Worm (Caenorhabditis elegans): ENCODE data around the gene phf-10.
A peak's percentile ranks its signal among the peaks of the same experiment; 100 is the strongest.

phf-10 gene

DNA sequence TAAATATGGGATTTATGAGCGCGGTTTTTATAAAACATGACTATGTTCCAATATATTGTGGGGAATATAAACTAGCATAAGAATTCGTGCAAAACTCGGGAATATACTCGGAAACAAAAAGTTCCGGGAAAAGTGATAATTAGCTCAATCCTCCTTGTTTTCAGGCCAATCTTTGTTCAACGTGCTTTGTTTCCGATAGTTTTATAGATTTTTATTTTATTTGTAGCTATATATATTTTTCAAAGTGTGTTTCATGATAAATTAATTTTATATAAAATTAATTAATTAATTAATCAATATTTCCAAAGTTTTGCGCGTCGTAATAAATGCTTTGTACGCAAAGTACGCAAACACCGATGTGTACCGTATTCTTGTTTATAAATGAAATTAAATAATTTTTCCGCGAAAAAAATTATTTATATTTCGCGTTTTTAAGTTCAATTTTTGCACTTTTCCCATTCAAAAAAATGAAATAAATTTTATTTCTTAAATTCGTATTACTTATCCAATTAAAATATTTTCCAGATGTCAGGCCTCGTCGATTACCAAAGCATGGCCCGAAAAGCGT lies 13.9 kb downstream of the phf-10 start, which contains the start of gene F33E11.2:
TSS of gene F33E11.2 (plus strand) at position 524 of the 568 bp plus-strand sequence.
- TF ChIP-seq M03D4.4 (tag; optimal IDR thresholded peaks at IDR 0.05) (no peak), cnd-1 (tag; optimal IDR thresholded peaks at IDR 0.05) (no peak)

DNA sequence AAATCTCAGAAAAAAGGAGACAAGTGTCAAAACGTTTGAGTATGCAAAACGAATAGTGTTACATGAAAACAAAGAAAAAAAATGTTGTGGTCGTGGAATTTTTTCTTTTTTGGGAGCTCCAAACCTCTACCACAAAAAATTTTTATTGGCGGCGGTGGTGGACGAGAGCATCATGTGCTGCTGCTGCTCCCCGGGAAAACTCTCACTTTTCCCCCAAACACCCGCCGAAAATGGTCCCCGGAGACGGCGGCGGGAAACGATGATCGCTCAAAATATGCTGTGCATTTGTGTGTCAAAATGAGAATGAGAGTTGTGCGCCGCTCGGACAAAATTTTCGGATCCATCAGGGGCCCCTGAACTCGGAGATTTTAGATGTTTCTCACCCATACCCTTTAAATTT lies 15.6 kb downstream of the phf-10 start:
- TF ChIP-seq unc-39 (tag; optimal IDR thresholded peaks at IDR 0.05) = no peak
- no peak for TF ChIP-seq snpc-4 (tag; optimal IDR thresholded peaks at IDR 0.05)
- no peak for TF ChIP-seq ceh-39 (tag; optimal IDR thresholded peaks at IDR 0.05)
- TF ChIP-seq ztf-11 (tag; optimal IDR thresholded peaks at IDR 0.05) = no peak
- TF ChIP-seq bed-3 (GFP tag; optimal IDR thresholded peaks at IDR 0.05) = no peak
- TF ChIP-seq nhr-76 (tag; optimal IDR thresholded peaks at IDR 0.05) = no peak
- TF ChIP-seq nhr-12 (tag; optimal IDR thresholded peaks at IDR 0.05) = no peak
- TF ChIP-seq cnd-1 (tag; optimal IDR thresholded peaks at IDR 0.05) = no peak
- no peak for TF ChIP-seq nhr-2 (tag; optimal IDR thresholded peaks at IDR 0.05)
- no peak for TF ChIP-seq ham-2 (GFP tag; optimal IDR thresholded peaks at IDR 0.05)
- TF ChIP-seq ces-1 (GFP tag; optimal IDR thresholded peaks at IDR 0.05) = no peak
- TF ChIP-seq flh-1 (GFP tag; optimal IDR thresholded peaks at IDR 0.05) = no peak
- no peak for TF ChIP-seq nhr-237 (tag; optimal IDR thresholded peaks at IDR 0.05)
- no peak for TF ChIP-seq ceh-43 (GFP tag; optimal IDR thresholded peaks at IDR 0.05)
- no peak for TF ChIP-seq drap-1 (GFP tag; optimal IDR thresholded peaks at IDR 0.05)

DNA sequence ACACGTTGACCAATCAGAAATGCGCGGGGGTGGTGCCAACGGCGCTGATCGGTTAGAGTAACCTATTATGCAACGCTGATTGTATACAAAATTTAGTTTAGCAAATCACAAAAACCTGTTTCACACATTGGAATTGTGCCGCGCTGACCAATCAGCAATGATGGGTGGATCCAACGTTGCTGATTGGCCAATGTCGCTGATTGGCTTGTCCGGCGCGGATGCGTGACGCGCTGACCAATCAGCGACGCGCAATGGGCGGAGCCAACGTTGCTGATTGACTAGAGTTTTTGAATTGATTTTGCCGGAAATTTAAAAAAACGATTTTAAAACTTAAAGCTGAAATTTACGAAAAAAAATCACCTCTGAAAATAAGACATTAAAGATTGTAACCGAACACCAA lies 26.1 kb downstream of the phf-10 start:
- TF ChIP-seq nhr-28 (tag; optimal IDR thresholded peaks at IDR 0.05) (no peak), zip-8 (tag; optimal IDR thresholded peaks at IDR 0.05) (no peak), ceh-43 (GFP tag; optimal IDR thresholded peaks at IDR 0.05) (no peak), flh-1 (GFP tag; optimal IDR thresholded peaks at IDR 0.05) (no peak), ceh-39 (tag; optimal IDR thresholded peaks at IDR 0.05) (no peak), nhr-76 (tag; optimal IDR thresholded peaks at IDR 0.05) (no peak), nhr-2 (tag; optimal IDR thresholded peaks at IDR 0.05) (no peak), ceh-83 (GFP tag; optimal IDR thresholded peaks at IDR 0.05) (no peak), mep-1 (tag; optimal IDR thresholded peaks at IDR 0.05) (no peak), unc-39 (tag; optimal IDR thresholded peaks at IDR 0.05) (no peak), lin-13 (tag; optimal IDR thresholded peaks at IDR 0.05) (no peak), hlh-1 (tag; optimal IDR thresholded peaks at IDR 0.05) (no peak)

DNA sequence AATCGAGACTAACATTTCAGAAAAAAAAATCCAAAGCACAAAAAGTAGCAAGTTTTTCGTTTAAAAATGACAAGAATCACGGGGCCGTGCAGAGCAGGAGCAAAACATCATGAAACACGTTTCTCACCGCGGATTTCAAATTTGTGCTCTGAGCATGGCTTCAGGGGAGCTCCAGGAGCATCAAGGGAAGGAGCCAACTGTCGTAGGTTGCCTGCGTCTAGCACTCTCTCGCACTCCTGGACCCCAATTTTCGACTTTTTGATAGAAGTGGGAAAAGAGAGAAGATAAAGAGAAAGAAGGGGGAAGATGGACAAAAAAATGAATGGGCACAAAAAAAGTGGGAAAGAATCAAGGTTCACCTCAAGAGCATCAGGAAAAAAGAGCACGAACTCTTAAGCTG lies 26.6 kb downstream of the phf-10 start:
- TF ChIP-seq hlh-1 (tag; optimal IDR thresholded peaks at IDR 0.05) (peak; percentile 84), unc-120 (tag; optimal IDR thresholded peaks at IDR 0.05; ENCODE audit: poor library complexity, severe bottlenecking) (peak; percentile 71), pha-4 (tag; optimal IDR thresholded peaks at IDR 0.05) (no peak), unc-62 (GFP tag; optimal IDR thresholded peaks at IDR 0.05) (peak; percentile 10), M03D4.4 (tag; optimal IDR thresholded peaks at IDR 0.05) (no peak), lsy-2 (tag; optimal IDR thresholded peaks at IDR 0.05) (no peak), ces-1 (GFP tag; optimal IDR thresholded peaks at IDR 0.05) (no peak)

DNA sequence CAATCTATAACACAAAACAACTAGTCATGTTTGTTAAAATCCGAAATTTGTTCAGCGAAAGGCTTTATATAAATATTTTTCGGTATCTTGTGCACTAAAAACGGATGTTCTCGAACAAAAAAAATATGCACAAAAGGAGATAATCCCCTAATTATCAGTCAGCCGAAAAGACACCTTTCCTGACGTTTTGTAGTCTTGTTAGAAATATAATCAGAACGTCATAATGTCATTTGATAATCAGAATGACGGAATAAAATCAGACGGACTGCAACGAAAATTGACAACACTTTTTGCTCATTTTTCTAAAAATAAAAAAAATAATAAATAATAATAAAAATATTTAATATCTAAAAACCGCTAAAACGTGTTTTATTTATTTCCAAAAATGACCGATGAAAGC lies 27.4 kb downstream of the phf-10 start:
- TF ChIP-seq tbx-8 (GFP tag; optimal IDR thresholded peaks at IDR 0.05) (no peak), elt-3 (tag; optimal IDR thresholded peaks at IDR 0.05) (no peak), elt-1 (tag; optimal IDR thresholded peaks at IDR 0.05; ENCODE audit: borderline replicate concordance, insufficient read depth) (no peak), bed-3 (GFP tag; optimal IDR thresholded peaks at IDR 0.05) (no peak), M03D4.4 (tag; optimal IDR thresholded peaks at IDR 0.05) (no peak), mls-2 (tag; optimal IDR thresholded peaks at IDR 0.05) (no peak), ceh-39 (tag; optimal IDR thresholded peaks at IDR 0.05) (no peak), unc-39 (tag; optimal IDR thresholded peaks at IDR 0.05) (no peak), nhr-12 (tag; optimal IDR thresholded peaks at IDR 0.05) (no peak), lin-32 (GFP tag; optimal IDR thresholded peaks at IDR 0.05) (no peak), ceh-43 (GFP tag; optimal IDR thresholded peaks at IDR 0.05) (no peak), blmp-1 (tag; optimal IDR thresholded peaks at IDR 0.05) (no peak)

All from whole organism, mixed stage, embryonic.